Worm (Caenorhabditis elegans) whole organism, L3 larva: ENCODE data around the gene lgc-58.

Source experiments
- fos-1 ChIP-seq: fragments of 150-350 bp; optimal IDR thresholded peaks from 2 replicates; lab custom pipeline; 2014; ENCODE audit warnings: missing biosample characterization, missing genetic modification characterization
- nhr-237 ChIP-seq: fragments of 150-350 bp; optimal IDR thresholded peaks from 2 replicates; lab custom pipeline; 2014; ENCODE audit warnings: missing biosample characterization, missing genetic modification characterization

DNA sequence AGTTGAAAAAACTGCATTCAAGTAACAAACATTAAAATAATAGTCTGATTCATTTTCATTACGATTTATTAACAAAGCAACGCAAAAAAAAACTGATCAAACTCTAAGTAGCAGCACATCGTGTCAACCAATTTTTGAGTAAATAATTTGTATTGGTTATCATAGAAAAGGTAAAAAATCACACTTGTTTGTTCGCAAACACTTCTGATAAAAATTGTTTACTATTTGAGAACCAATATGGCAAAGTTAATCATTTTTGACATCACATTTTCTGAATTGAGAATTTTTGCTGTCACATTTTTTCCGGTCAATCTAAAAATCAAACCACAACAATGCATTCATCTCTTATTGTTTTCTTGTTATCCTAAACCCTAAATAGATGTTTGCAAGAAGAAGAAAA, 46.0 kb downstream of the lgc-58 start:
- TF ChIP-seq fos-1 (tag; lab: Kevin White, UChicago) (no peak), nhr-237 (no peak)
